Fruit fly (Drosophila melanogaster) whole organism, prepupa: ENCODE data around the gene rdx.

Experiments used
- CG11294 ChIP-seq: fragments of 200-800 bp; sonication (Bioruptor generic); IDR thresholded peaks from 2 replicates; pipeline ENCODE4 v1.3.6; 2022; ENCODE audit warnings: missing biosample characterization, missing genetic modification characterization
- CG11762 ChIP-seq: fragments of 200-800 bp; sonication (Bioruptor generic); optimal IDR thresholded peaks from 3 replicates; lab custom pipeline; 2016; ENCODE audit warnings: missing biosample characterization, missing genetic modification characterization; ENCODE audit not compliant: insufficient read depth
- CG31627 ChIP-seq: fragments of 200-800 bp; sonication (Bioruptor generic); optimal IDR thresholded peaks from 3 replicates; lab custom pipeline; 2016; ENCODE audit warnings: missing biosample characterization, missing genetic modification characterization
- CG34406 ChIP-seq: fragments of 200-800 bp; sonication (Bioruptor generic); optimal IDR thresholded peaks from 3 replicates; lab custom pipeline; 2016; ENCODE audit warnings: missing biosample characterization, missing genetic modification characterization
- CG4318 ChIP-seq: fragments of 200-800 bp; sonication (Bioruptor generic); optimal IDR thresholded peaks from 3 replicates; lab custom pipeline; 2017; ENCODE audit warnings: missing biosample characterization, mild to moderate bottlenecking, missing genetic modification characterization
- CG6792 ChIP-seq: fragments of 200-800 bp; sonication (Bioruptor generic); optimal IDR thresholded peaks from 3 replicates; lab custom pipeline; 2016; ENCODE audit warnings: missing biosample characterization, missing genetic modification characterization
- CG6854 ChIP-seq: fragments of 200-800 bp; sonication (Bioruptor generic); optimal IDR thresholded peaks from 2 replicates; lab custom pipeline; 2017; ENCODE audit warnings: missing biosample characterization, mild to moderate bottlenecking, missing genetic modification characterization
- CG7368 ChIP-seq: fragments of 200-800 bp; sonication (Bioruptor generic); optimal IDR thresholded peaks from 3 replicates; lab custom pipeline; 2016; ENCODE audit warnings: missing biosample characterization, missing genetic modification characterization
- CG8319 ChIP-seq: fragments of 200-800 bp; sonication (Bioruptor generic); optimal IDR thresholded peaks from 3 replicates; lab custom pipeline; 2016; ENCODE audit warnings: missing biosample characterization, missing genetic modification characterization
- CG8632 ChIP-seq: fragments of 200-800 bp; sonication (Bioruptor generic); optimal IDR thresholded peaks from 3 replicates; lab custom pipeline; 2016; ENCODE audit warnings: missing biosample characterization, missing genetic modification characterization
- CG9139 ChIP-seq: fragments of 200-800 bp; sonication (Bioruptor generic); optimal IDR thresholded peaks from 3 replicates; lab custom pipeline; 2017; ENCODE audit warnings: missing biosample characterization, mild to moderate bottlenecking, missing genetic modification characterization
- Eip75B ChIP-seq: fragments of 200-800 bp; sonication (Bioruptor generic); optimal IDR thresholded peaks from 3 replicates; lab custom pipeline; 2016; ENCODE audit warnings: missing biosample characterization, missing genetic modification characterization
- Eip78C ChIP-seq: fragments of 200-800 bp; sonication (Bioruptor generic); peaks from one replicate; lab custom pipeline; 2016; ENCODE audit warnings: missing biosample characterization, missing genetic modification characterization
- Eip93F ChIP-seq: fragments of 200-800 bp; sonication (Bioruptor generic); optimal IDR thresholded peaks from 2 replicates; lab custom pipeline; 2016; ENCODE audit warnings: missing biosample characterization, mild to moderate bottlenecking, missing genetic modification characterization
- Hr38 ChIP-seq: sonication (Bioruptor generic); optimal IDR thresholded peaks from 2 replicates; lab custom pipeline; 2016; ENCODE audit warnings: missing biosample characterization, missing genetic modification characterization
- Hr39 ChIP-seq: fragments of 200-800 bp; sonication (Bioruptor generic); optimal IDR thresholded peaks from 2 replicates; lab custom pipeline; 2016; ENCODE audit warnings: missing biosample characterization, missing genetic modification characterization
- Lpt ChIP-seq: fragments of 200-800 bp; sonication (Bioruptor generic); optimal IDR thresholded peaks from 3 replicates; lab custom pipeline; 2016; ENCODE audit warnings: missing biosample characterization, missing genetic modification characterization
- Met ChIP-seq: fragments of 200-800 bp; sonication (Bioruptor generic); optimal IDR thresholded peaks from 3 replicates; lab custom pipeline; 2016; ENCODE audit warnings: missing biosample characterization, missing genetic modification characterization
- Smox ChIP-seq: fragments of 200-800 bp; sonication (Bioruptor generic); optimal IDR thresholded peaks from 3 replicates; lab custom pipeline; 2016; ENCODE audit warnings: missing biosample characterization, missing genetic modification characterization
- Sox15 ChIP-seq: fragments of 200-800 bp; sonication (Bioruptor generic); optimal IDR thresholded peaks from 3 replicates; lab custom pipeline; 2016; ENCODE audit warnings: missing biosample characterization, missing genetic modification characterization
- cyc ChIP-seq: fragments of 200-800 bp; sonication (Bioruptor generic); optimal IDR thresholded peaks from 3 replicates; lab custom pipeline; 2016; ENCODE audit warnings: missing biosample characterization, missing genetic modification characterization
- eg ChIP-seq: fragments of 200-800 bp; sonication (Bioruptor generic); IDR thresholded peaks from 3 replicates; pipeline ENCODE4 v1.3.6; 2022; ENCODE audit warnings: missing biosample characterization, missing genetic modification characterization
- esn ChIP-seq: fragments of 200-800 bp; sonication (Bioruptor generic); optimal IDR thresholded peaks from 2 replicates; lab custom pipeline; 2016; ENCODE audit warnings: missing biosample characterization, mild to moderate bottlenecking, missing genetic modification characterization, moderate library complexity
- fd59A ChIP-seq: fragments of 200-800 bp; sonication (Bioruptor generic); optimal IDR thresholded peaks from 2 replicates; lab custom pipeline; 2017; ENCODE audit warnings: missing biosample characterization, mild to moderate bottlenecking, missing genetic modification characterization, missing genetic modification reagents
- fkh ChIP-seq: fragments of 200-800 bp; sonication (Bioruptor generic); optimal IDR thresholded peaks from 3 replicates; lab custom pipeline; 2017; ENCODE audit warnings: missing biosample characterization, mild to moderate bottlenecking, missing genetic modification characterization, moderate library complexity
- lz ChIP-seq: fragments of 200-800 bp; sonication (Bioruptor generic); optimal IDR thresholded peaks from 3 replicates; lab custom pipeline; 2016; ENCODE audit warnings: missing biosample characterization, missing genetic modification characterization
- net ChIP-seq: fragments of 200-800 bp; sonication (Bioruptor generic); optimal IDR thresholded peaks from 3 replicates; lab custom pipeline; 2016; ENCODE audit warnings: missing biosample characterization, missing genetic modification characterization
- salr ChIP-seq, 2 experiments: fragments of 200-800 bp; sonication (Bioruptor generic); optimal IDR thresholded peaks; 3 replicates each; lab custom pipeline; 2016 to 2018; ENCODE audit warnings: missing biosample characterization in 2 of 2, missing genetic modification characterization in 2 of 2, mild to moderate bottlenecking in 1 of 2
- svp ChIP-seq: fragments of 200-800 bp; sonication (Bioruptor generic); peaks from one replicate; lab custom pipeline; 2016; ENCODE audit warnings: missing biosample characterization, missing genetic modification characterization
- topi ChIP-seq: fragments of 200-800 bp; sonication (Bioruptor generic); optimal IDR thresholded peaks from 3 replicates; lab custom pipeline; 2016; ENCODE audit warnings: missing biosample characterization, missing genetic modification characterization
- vri ChIP-seq: fragments of 200-800 bp; sonication (Bioruptor generic); optimal IDR thresholded peaks from 3 replicates; lab custom pipeline; 2016; ENCODE audit warnings: missing biosample characterization, mild to moderate bottlenecking, missing genetic modification characterization

The rdx gene

DNA sequence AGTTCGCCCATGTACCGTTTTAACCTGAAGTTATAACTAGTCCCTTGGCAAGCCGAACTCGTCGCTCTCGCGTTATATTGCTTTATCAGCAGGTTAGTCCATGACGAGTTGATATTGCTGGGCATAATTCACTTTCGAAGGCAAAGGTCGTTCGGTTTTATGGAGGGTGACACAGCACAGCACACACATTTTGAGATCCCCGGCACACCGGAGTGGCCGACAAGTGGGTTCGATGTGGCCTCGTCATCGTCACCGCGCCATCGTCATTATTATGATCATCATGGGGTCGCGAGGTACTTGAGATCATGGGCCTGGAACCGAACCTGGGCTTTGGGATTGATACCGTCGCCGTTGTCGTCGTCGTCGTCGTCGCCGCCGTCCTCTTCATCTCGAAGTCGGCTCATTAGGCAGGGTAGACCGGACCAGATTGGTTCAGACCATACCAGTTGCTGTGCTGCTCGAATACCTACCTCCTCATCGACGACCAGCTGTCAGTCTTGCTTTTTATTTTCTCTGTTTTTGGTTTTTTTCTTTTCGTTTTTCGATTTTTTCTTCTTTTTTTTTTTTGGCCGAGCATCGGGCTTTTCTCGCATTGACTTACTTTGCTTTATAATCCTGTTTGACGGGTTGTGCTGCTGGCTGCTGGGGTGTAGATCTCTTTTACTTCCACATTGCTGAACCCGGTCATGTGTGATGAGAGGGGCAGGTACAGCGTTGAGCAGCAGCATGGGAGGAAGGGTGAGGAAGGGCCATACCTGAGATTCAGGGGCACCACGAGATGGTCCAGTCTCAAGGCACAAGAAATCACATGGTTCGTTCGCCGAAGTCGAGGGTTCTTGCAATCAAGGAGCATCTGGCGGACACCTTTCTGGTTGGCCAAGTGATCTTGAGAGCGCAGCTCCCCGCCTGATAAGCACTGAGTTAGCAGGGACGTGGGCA is 29.5 kb upstream of the rdx start (continued):
- peak; percentile 97 for TF ChIP-seq CG6854 (GFP tag; lab: Kevin White, UChicago)
- TF ChIP-seq CG8319 (GFP tag; lab: Kevin White, UChicago) = peak; percentile 43
- TF ChIP-seq lz (GFP tag; lab: Kevin White, UChicago) = no peak
- TF ChIP-seq fkh (GFP tag; lab: Kevin White, UChicago) = no peak
- TF ChIP-seq topi (GFP tag; lab: Kevin White, UChicago) = peak; percentile 11
- peak; percentile 94 for TF ChIP-seq net (GFP tag; lab: Kevin White, UChicago)
- TF ChIP-seq CG34406 (GFP tag; lab: Kevin White, UChicago) = peak; percentile 83
- peak; percentile 97 for TF ChIP-seq eg (GFP tag; lab: Robert Waterston, UW)
- TF ChIP-seq Hr39 = no peak
- TF ChIP-seq CG31627 (GFP tag; lab: Kevin White, UChicago) = no peak
- peak; percentile 94 for TF ChIP-seq Lpt (GFP tag; lab: Kevin White, UChicago)
- no peak for TF ChIP-seq CG4318
- TF ChIP-seq CG8632 (GFP tag; lab: Kevin White, UChicago) = peak; percentile 83
- TF ChIP-seq Eip78C (GFP tag; lab: Kevin White, UChicago) = peak; percentile 90
- TF ChIP-seq salr (GFP tag; optimal IDR thresholded peaks at IDR 0.05; lab: Kevin White, UChicago) = peak; percentile 72 to 82
- TF ChIP-seq Sox15 (GFP tag; lab: Kevin White, UChicago) = no peak
- TF ChIP-seq Eip93F (GFP tag; lab: Kevin White, UChicago) = peak; percentile 86
- peak; percentile 42 for TF ChIP-seq fd59A (GFP tag; lab: Kevin White, UChicago)
- TF ChIP-seq CG11762 (GFP tag; lab: Kevin White, UChicago) = peak; percentile 74
- no peak for TF ChIP-seq cyc (GFP tag; lab: Kevin White, UChicago)
- peak; percentile 16 for TF ChIP-seq esn (GFP tag; lab: Kevin White, UChicago)
- TF ChIP-seq CG6792 (GFP tag; lab: Kevin White, UChicago) = peak; percentile 70
- peak; percentile 8 for TF ChIP-seq Hr38 (GFP tag; lab: Kevin White, UChicago)
- TF ChIP-seq CG7368 (GFP tag; lab: Kevin White, UChicago) = peak; percentile 74
- TF ChIP-seq Eip75B (GFP tag; lab: Kevin White, UChicago) = peak; percentile 82
- peak; percentile 44 for TF ChIP-seq Met (GFP tag; lab: Kevin White, UChicago)
- peak; percentile 84 for TF ChIP-seq svp (GFP tag; lab: Kevin White, UChicago)
- TF ChIP-seq CG9139 = peak; percentile 99
- TF ChIP-seq, all 60 proteins: peak for 49

DNA sequence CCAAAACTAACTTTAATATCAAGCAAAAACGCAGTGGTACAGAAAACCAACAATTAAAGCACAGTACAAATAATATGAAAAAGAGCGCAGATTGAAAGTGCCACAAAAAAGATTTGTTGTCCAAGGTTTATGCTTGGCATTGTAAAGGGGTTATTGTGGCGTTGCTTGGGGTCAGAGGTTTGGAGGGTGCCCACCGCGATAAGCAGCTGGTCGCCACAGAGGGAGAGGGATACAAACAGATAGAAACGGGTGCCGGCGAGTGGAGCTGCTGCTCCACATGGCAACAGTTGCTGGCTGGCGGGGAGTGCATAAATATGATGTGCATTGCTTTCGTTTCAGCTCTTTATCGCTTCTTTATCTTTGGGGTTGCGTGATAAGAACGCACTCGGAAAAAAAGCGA is 28.5 kb upstream of the rdx start:
- TF ChIP-seq svp (GFP tag; lab: Kevin White, UChicago) = peak; percentile 86
- peak; percentile 9 for TF ChIP-seq vri (GFP tag; lab: Kevin White, UChicago)
- no peak for TF ChIP-seq CG11294
- no peak for TF ChIP-seq Met (GFP tag; lab: Kevin White, UChicago)
- TF ChIP-seq fd59A (GFP tag; lab: Kevin White, UChicago) = no peak

DNA sequence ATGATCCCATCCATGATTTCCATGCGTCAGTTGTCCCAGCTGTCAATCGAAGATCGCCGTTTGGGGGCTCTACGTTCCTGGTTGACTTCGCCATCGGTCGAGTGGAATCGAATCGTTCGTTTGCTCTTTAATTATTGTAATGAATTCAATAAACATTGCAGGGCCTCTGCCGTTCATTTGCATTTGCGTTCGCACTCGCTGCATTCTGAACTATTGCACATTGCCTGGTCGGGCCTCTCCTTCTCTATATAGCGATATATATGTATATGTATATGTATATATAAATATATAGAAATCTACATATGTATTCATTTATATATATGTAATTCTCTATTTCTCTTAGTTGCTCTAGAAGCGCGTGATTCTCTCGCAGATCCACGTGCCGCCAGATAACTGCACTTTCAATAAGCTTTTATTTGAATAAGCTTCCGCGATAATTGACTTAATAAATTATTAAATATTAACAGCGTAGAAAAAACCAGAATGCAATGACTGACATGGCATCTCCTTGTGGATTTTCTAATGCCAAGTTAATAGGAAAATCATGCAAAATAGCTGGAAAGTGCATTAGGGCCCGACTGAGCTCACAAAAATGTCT is 27.9 kb upstream of the rdx start:
- TF ChIP-seq Eip78C (GFP tag; lab: Kevin White, UChicago) (peak; percentile 21), Smox (GFP tag; lab: Kevin White, UChicago) (no peak)

DNA sequence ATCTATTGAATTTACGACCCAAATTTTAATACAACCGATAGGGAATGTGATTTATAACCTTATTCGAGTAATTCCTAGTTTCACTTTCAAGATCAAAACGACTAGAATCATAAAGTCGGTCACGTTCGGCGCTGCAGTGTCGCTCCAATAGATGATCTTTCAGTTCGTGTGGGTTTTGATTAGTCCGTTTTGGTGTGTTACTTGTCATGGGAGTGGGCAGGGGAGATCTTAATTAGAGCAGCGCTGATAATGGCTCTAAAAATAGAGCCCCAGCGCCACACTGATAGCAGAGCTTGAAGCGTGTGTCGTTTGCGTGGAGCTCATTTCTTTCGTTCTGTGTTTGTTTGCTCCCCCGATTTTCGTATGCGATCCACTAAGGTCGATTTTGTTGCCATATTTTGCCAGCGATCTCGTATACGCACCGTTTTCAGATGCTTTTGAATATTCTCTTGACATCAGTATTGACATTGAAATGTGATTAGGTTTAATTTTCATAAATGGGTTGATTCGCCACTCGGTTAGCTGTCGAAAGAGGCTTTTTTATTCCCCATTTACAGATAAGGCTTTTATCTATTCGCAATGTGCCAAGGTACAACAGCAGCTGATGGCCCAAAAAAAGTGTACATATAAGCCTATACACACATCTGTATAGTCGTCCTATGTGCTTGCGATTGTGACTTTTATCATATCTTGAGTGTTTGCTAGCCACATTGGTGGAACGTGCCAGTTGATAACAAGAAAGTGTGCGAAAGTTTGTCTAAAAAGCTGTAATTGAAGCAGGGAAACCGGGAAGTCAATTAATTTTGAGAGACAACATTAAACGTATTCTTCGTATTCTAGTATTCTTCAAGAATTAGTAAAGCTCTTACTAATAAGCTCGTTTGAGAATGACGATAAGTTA is 26.9 kb upstream of the rdx start:
- TF ChIP-seq fkh (GFP tag; lab: Kevin White, UChicago) (peak; percentile 53), topi (GFP tag; lab: Kevin White, UChicago) (no peak)
- TF ChIP-seq, all 60 proteins: peak for 1
